Fruit fly (Drosophila melanogaster) whole organism, embryonic: ENCODE results near the gene CG8112.

Source experiments
- Aef1 ChIP-seq: fragments of 200-800 bp; sonication (Bioruptor generic); IDR thresholded peaks from 3 replicates; pipeline ENCODE4 v1.3.6; 2022; ENCODE audit warnings: missing biosample characterization, missing genetic modification characterization
- Atf-2 ChIP-seq: fragments of 200-800 bp; sonication (Bioruptor generic); optimal IDR thresholded peaks from 2 replicates; lab custom pipeline; 2016; ENCODE audit warnings: missing biosample characterization, missing genetic modification characterization
- CG10543 ChIP-seq: fragments of 200-800 bp; sonication (Bioruptor generic); optimal IDR thresholded peaks from 3 replicates; lab custom pipeline; 2017; ENCODE audit warnings: missing biosample characterization, mild to moderate bottlenecking, missing genetic modification characterization, moderate library complexity
- CG12219 ChIP-seq: fragments of 200-800 bp; sonication (Bioruptor generic); optimal IDR thresholded peaks from 3 replicates; lab custom pipeline; 2018; ENCODE audit warnings: missing biosample characterization, mild to moderate bottlenecking, missing genetic modification characterization
- CG13775 ChIP-seq: fragments of 200-800 bp; sonication (Bioruptor generic); optimal IDR thresholded peaks from 3 replicates; lab custom pipeline; 2017; ENCODE audit warnings: missing biosample characterization, mild to moderate bottlenecking, missing genetic modification characterization
- CG14014 ChIP-seq: fragments of 200-800 bp; sonication (Bioruptor generic); IDR thresholded peaks from 2 replicates; pipeline ENCODE4 v1.3.6; 2022; ENCODE audit warnings: missing biosample characterization, missing genetic modification characterization
- CG14050 ChIP-seq: fragments of 200-800 bp; sonication (Bioruptor generic); IDR thresholded peaks from 3 replicates; pipeline ENCODE4 v1.3.6; 2022; ENCODE audit warnings: missing biosample characterization, missing genetic modification characterization
- CG15514 ChIP-seq: fragments of 200-800 bp; sonication (Bioruptor generic); optimal IDR thresholded peaks from 3 replicates; lab custom pipeline; 2017; ENCODE audit warnings: missing biosample characterization, missing genetic modification characterization, mild to moderate bottlenecking, moderate library complexity, missing genetic modification reagents
- CG1602 ChIP-seq: fragments of 200-800 bp; sonication (Bioruptor generic); optimal IDR thresholded peaks from 3 replicates; lab custom pipeline; 2016; ENCODE audit warnings: missing biosample characterization, missing genetic modification characterization
- CG16863 ChIP-seq: fragments of 200-800 bp; sonication (Bioruptor generic); optimal IDR thresholded peaks from 3 replicates; lab custom pipeline; 2016; ENCODE audit warnings: missing biosample characterization, missing genetic modification characterization
- CG18599 ChIP-seq: fragments of 200-800 bp; sonication (Bioruptor generic); optimal IDR thresholded peaks from 3 replicates; lab custom pipeline; 2017; ENCODE audit warnings: missing biosample characterization, missing genetic modification characterization, mild to moderate bottlenecking, moderate library complexity, missing genetic modification reagents
- CG18764 ChIP-seq: fragments of 200-800 bp; sonication (Bioruptor generic); optimal IDR thresholded peaks from 3 replicates; lab custom pipeline; 2016; ENCODE audit warnings: missing biosample characterization, missing genetic modification characterization
- CG2116 ChIP-seq: fragments of 200-800 bp; sonication (Bioruptor generic); optimal IDR thresholded peaks from 3 replicates; lab custom pipeline; 2018; ENCODE audit warnings: missing biosample characterization, mild to moderate bottlenecking, missing genetic modification characterization
- CG2120 ChIP-seq: fragments of 200-800 bp; sonication (Bioruptor generic); optimal IDR thresholded peaks from 3 replicates; lab custom pipeline; 2016; ENCODE audit warnings: missing biosample characterization, missing genetic modification characterization
- CG31224 ChIP-seq: fragments of 200-800 bp; sonication (Bioruptor generic); IDR thresholded peaks from 2 replicates; pipeline ENCODE4 v1.3.6; 2022; ENCODE audit warnings: missing biosample characterization, missing genetic modification characterization
- CG4730 ChIP-seq: fragments of 200-800 bp; sonication (Bioruptor generic); IDR thresholded peaks from 2 replicates; pipeline ENCODE4 v1.3.6; 2022; ENCODE audit warnings: missing biosample characterization, missing genetic modification characterization
- CG6654 ChIP-seq: fragments of 200-800 bp; sonication (Bioruptor generic); optimal IDR thresholded peaks from 2 replicates; lab custom pipeline; 2017; ENCODE audit warnings: missing biosample characterization, mild to moderate bottlenecking, missing genetic modification characterization
- CG6791 ChIP-seq: fragments of 200-800 bp; sonication (Bioruptor generic); IDR thresholded peaks from 3 replicates; pipeline ENCODE4 v1.3.6; 2022; ENCODE audit warnings: missing biosample characterization, missing genetic modification characterization; ENCODE audit not compliant: partially characterized antibody
- CG6854 ChIP-seq: fragments of 200-800 bp; sonication (Bioruptor generic); optimal IDR thresholded peaks from 3 replicates; lab custom pipeline; 2017; ENCODE audit warnings: missing biosample characterization, mild to moderate bottlenecking, missing genetic modification characterization
- CG7357 ChIP-seq: fragments of 200-800 bp; sonication (Bioruptor generic); IDR thresholded peaks from 3 replicates; pipeline ENCODE4 v1.3.6; 2022; ENCODE audit warnings: missing biosample characterization, missing genetic modification characterization
- CG7372 ChIP-seq: fragments of 200-800 bp; sonication (Bioruptor generic); IDR thresholded peaks from 2 replicates; pipeline ENCODE4 v1.3.6; 2022; ENCODE audit warnings: missing biosample characterization, missing genetic modification characterization
- CG8359 ChIP-seq: fragments of 200-800 bp; sonication (Bioruptor generic); optimal IDR thresholded peaks from 2 replicates; lab custom pipeline; 2017; ENCODE audit warnings: missing biosample characterization, mild to moderate bottlenecking, missing genetic modification characterization, borderline replicate concordance
- CG9437 ChIP-seq: fragments of 200-800 bp; sonication (Bioruptor generic); optimal IDR thresholded peaks from 2 replicates; lab custom pipeline; 2018; ENCODE audit warnings: missing biosample characterization, mild to moderate bottlenecking, missing genetic modification characterization
- CkIIα-i1 ChIP-seq: fragments of 200-800 bp; sonication (Bioruptor generic); IDR thresholded peaks from 2 replicates; pipeline ENCODE4 v1.3.6; 2022; ENCODE audit warnings: missing biosample characterization, missing genetic modification characterization
- Dip3 ChIP-seq: fragments of 200-800 bp; sonication (Bioruptor generic); optimal IDR thresholded peaks from 3 replicates; lab custom pipeline; 2016; ENCODE audit warnings: missing biosample characterization, missing genetic modification characterization
- HLH4C ChIP-seq: fragments of 200-800 bp; sonication (Bioruptor generic); IDR thresholded peaks from 3 replicates; pipeline ENCODE4 v1.3.6; 2022; ENCODE audit warnings: missing biosample characterization, missing genetic modification characterization; ENCODE audit not compliant: partially characterized antibody
- Mad ChIP-seq: fragments of 200-800 bp; sonication (Bioruptor generic); optimal IDR thresholded peaks from 2 replicates; lab custom pipeline; 2016; ENCODE audit warnings: missing biosample characterization, missing genetic modification characterization
- Med ChIP-seq: fragments of 200-800 bp; sonication (Bioruptor generic); peaks from one replicate; lab custom pipeline; 2016; ENCODE audit warnings: missing biosample characterization, missing genetic modification characterization, mild to moderate bottlenecking, inconsistent platforms, moderate library complexity
- Pdp1 ChIP-seq, 2 experiments: fragments of 200-800 bp; sonication (Bioruptor generic); optimal IDR thresholded peaks; 3 replicates each; lab custom pipeline; 2016; ENCODE audit warnings: missing biosample characterization in 2 of 2, missing genetic modification characterization in 2 of 2, mild to moderate bottlenecking in 1 of 2, moderate library complexity in 1 of 2
- Ravus ChIP-seq: fragments of 200-800 bp; sonication (Bioruptor generic); IDR thresholded peaks from 2 replicates; pipeline ENCODE4 v1.3.6; 2022; ENCODE audit warnings: missing biosample characterization, missing genetic modification characterization
- Side ChIP-seq: fragments of 200-800 bp; sonication (Bioruptor generic); optimal IDR thresholded peaks from 2 replicates; lab custom pipeline; 2016; ENCODE audit warnings: missing biosample characterization, missing genetic modification characterization
- TFAM ChIP-seq: fragments of 200-800 bp; sonication (Bioruptor generic); optimal IDR thresholded peaks from 2 replicates; lab custom pipeline; 2017; ENCODE audit warnings: missing biosample characterization, missing genetic modification characterization, inconsistent platforms
- ap ChIP-seq: fragments of 200-800 bp; sonication (Bioruptor generic); IDR thresholded peaks from 2 replicates; pipeline ENCODE4 v1.3.6; 2022; ENCODE audit warnings: missing biosample characterization, missing genetic modification characterization
- bowl ChIP-seq: fragments of 200-800 bp; sonication (Bioruptor generic); IDR thresholded peaks from 2 replicates; pipeline ENCODE4 v1.3.6; 2022; ENCODE audit warnings: missing biosample characterization, missing genetic modification characterization
- chif ChIP-seq, 2 experiments: fragments of 200-800 bp; sonication (Bioruptor generic); optimal IDR thresholded peaks; 3 replicates each; lab custom pipeline; 2016; ENCODE audit warnings: missing biosample characterization in 2 of 2, missing genetic modification characterization in 2 of 2
- crc ChIP-seq: fragments of 200-800 bp; sonication (Bioruptor generic); optimal IDR thresholded peaks from 2 replicates; lab custom pipeline; 2016; ENCODE audit warnings: missing biosample characterization, missing genetic modification characterization
- dpn ChIP-seq, 2 experiments: fragments of 200-800 bp; sonication (Bioruptor generic); optimal IDR thresholded peaks; 3 replicates each; lab custom pipeline; 2016; ENCODE audit warnings: missing biosample characterization in 2 of 2, missing genetic modification characterization in 2 of 2
- fd64A ChIP-seq: fragments of 200-800 bp; sonication (Bioruptor generic); optimal IDR thresholded peaks from 3 replicates; lab custom pipeline; 2018; ENCODE audit warnings: missing biosample characterization, mild to moderate bottlenecking, missing genetic modification characterization
- gcm ChIP-seq: fragments of 200-800 bp; sonication (Bioruptor generic); optimal IDR thresholded peaks from 2 replicates; lab custom pipeline; 2019; ENCODE audit warnings: missing biosample characterization, mild to moderate bottlenecking, missing genetic modification characterization, moderate library complexity
- ind ChIP-seq: fragments of 200-800 bp; sonication (Bioruptor generic); optimal IDR thresholded peaks from 3 replicates; lab custom pipeline; 2016; ENCODE audit warnings: missing biosample characterization, missing genetic modification characterization
- kah ChIP-seq: fragments of 200-800 bp; sonication (Bioruptor generic); optimal IDR thresholded peaks from 2 replicates; lab custom pipeline; 2018; ENCODE audit warnings: missing biosample characterization, mild to moderate bottlenecking, missing genetic modification characterization
- knrl ChIP-seq: fragments of 200-800 bp; sonication (Bioruptor generic); IDR thresholded peaks from 3 replicates; pipeline ENCODE4 v1.3.6; 2022; ENCODE audit warnings: missing biosample characterization, missing genetic modification characterization; ENCODE audit not compliant: partially characterized antibody
- nerfin-1 ChIP-seq: fragments of 200-800 bp; sonication (Bioruptor generic); optimal IDR thresholded peaks from 3 replicates; lab custom pipeline; 2019; ENCODE audit warnings: missing biosample characterization, mild to moderate bottlenecking, missing genetic modification characterization, moderate library complexity
- pros ChIP-seq: fragments of 200-800 bp; sonication (Bioruptor generic); optimal IDR thresholded peaks from 3 replicates; lab custom pipeline; 2019; ENCODE audit warnings: missing biosample characterization, mild to moderate bottlenecking, missing genetic modification characterization, moderate library complexity
- ranshi ChIP-seq: fragments of 200-800 bp; sonication (Bioruptor generic); IDR thresholded peaks from 2 replicates; pipeline ENCODE4 v1.3.6; 2022; ENCODE audit warnings: missing biosample characterization, missing genetic modification characterization
- row ChIP-seq: fragments of 200-800 bp; sonication (Bioruptor generic); IDR thresholded peaks from 3 replicates; pipeline ENCODE4 v1.3.6; 2022; ENCODE audit warnings: missing biosample characterization, missing genetic modification characterization
- sens ChIP-seq: fragments of 200-800 bp; sonication (Bioruptor generic); peaks from one replicate; lab custom pipeline; 2016; ENCODE audit warnings: missing biosample characterization, missing genetic modification characterization
- shn ChIP-seq: fragments of 200-800 bp; sonication (Bioruptor generic); optimal IDR thresholded peaks from 3 replicates; lab custom pipeline; 2016; ENCODE audit warnings: missing biosample characterization, missing genetic modification characterization
- twi ChIP-seq: fragments of 200-800 bp; optimal IDR thresholded peaks from 2 replicates; lab custom pipeline; 2019; ENCODE audit warnings: missing biosample characterization, mild to moderate bottlenecking, missing genetic modification characterization, moderate library complexity

The CG8112 gene

dm6 chr3R:8673803-8674234 lies 38.9 kb upstream of the CG8112 start, which contains the start of gene mRpL19 (continued):
- TF ChIP-seq CG16863: no peak
- peak; percentile 45 for TF ChIP-seq CG2120 (GFP tag; lab: Kevin White, UChicago)
- TF ChIP-seq CG15514 (GFP tag; lab: Kevin White, UChicago): peak; percentile 53
- peak; percentile 73 for TF ChIP-seq row
- TF ChIP-seq CG6654 (GFP tag; lab: Kevin White, UChicago): no peak
- no peak for TF ChIP-seq ind (GFP tag; lab: Kevin White, UChicago)
- peak; percentile 11; the same call in 1 of the 2 replicates for TF ChIP-seq ranshi (GFP tag; lab: Robert Waterston, UW)
- no peak for TF ChIP-seq chif (GFP tag; optimal IDR thresholded peaks at IDR 0.05; lab: Kevin White, UChicago)
- peak; percentile 32 for TF ChIP-seq CG10543 (GFP tag; lab: Kevin White, UChicago)
- peak; percentile 67 for TF ChIP-seq HLH4C (GFP tag; lab: Robert Waterston, UW)
- TF ChIP-seq dpn (GFP tag; optimal IDR thresholded peaks at IDR 0.05; lab: Kevin White, UChicago): peak in 1 of 2 experiments; percentile 3
- no peak for TF ChIP-seq CG7357 (GFP tag; lab: Robert Waterston, UW)
- peak; percentile 68 for TF ChIP-seq sens (GFP tag; lab: Kevin White, UChicago)
- TF ChIP-seq CG2116: peak; percentile 62
- peak in 1 of 2 experiments; percentile 90 for TF ChIP-seq Pdp1 (GFP tag; optimal IDR thresholded peaks at IDR 0.05; lab: Kevin White, UChicago)
- TF ChIP-seq CG4730 (GFP tag; lab: Robert Waterston, UW): no peak
- TF ChIP-seq Aef1 (GFP tag; lab: Robert Waterston, UW): no peak

dm6 chr3R:8676560-8677000 lies 36.2 kb upstream of the CG8112 start, which contains the start of the genes Unc50, CG11755 and CG8043:
TSS of gene Unc50 (minus strand) at chr3R:8676613.
TSS of gene CG11755 (plus strand) at chr3R:8676915.
TSS of gene CG8043 (plus strand) at chr3R:8676915.
- TF ChIP-seq Dip3 (GFP tag; lab: Kevin White, UChicago) (peak; percentile 66), pros (GFP tag; lab: Kevin White, UChicago) (peak; percentile 42), CG8359 (GFP tag; lab: Kevin White, UChicago) (no peak), CkIIα-i1 (GFP tag; lab: Robert Waterston, UW) (no peak), CG6791 (GFP tag; lab: Robert Waterston, UW) (peak; percentile 92), gcm (peak; percentile 73), Ravus (GFP tag; lab: Robert Waterston, UW) (peak; percentile 10; the same call in 1 of the 2 replicates), nerfin-1 (peak; percentile 77), CG13775 (peak; percentile 86), CG18764 (GFP tag; lab: Kevin White, UChicago) (peak; percentile 55), Mad (GFP tag; lab: Kevin White, UChicago) (peak; percentile 76), CG16863 (peak; percentile 44), kah (GFP tag; lab: Kevin White, UChicago) (no peak), CG18599 (GFP tag; lab: Kevin White, UChicago) (no peak), twi (tag; lab: Kevin White, UChicago) (peak; percentile 73), CG9437 (GFP tag; lab: Kevin White, UChicago) (peak; percentile 72), CG14014 (GFP tag; lab: Robert Waterston, UW) (peak; percentile 77), shn (GFP tag; lab: Kevin White, UChicago) (peak; percentile 45), CG14050 (peak; percentile 25; the same call in 1 of the 3 replicates), bowl (GFP tag; lab: Robert Waterston, UW) (no peak), CG1602 (GFP tag; lab: Kevin White, UChicago) (peak; percentile 75), CG7372 (peak; percentile 59), CG31224 (GFP tag; lab: Robert Waterston, UW) (peak; percentile 43), CG15514 (GFP tag; lab: Kevin White, UChicago) (peak; percentile 96), ap (GFP tag; lab: Robert Waterston, UW) (peak; percentile 34; the same call in 1 of the 2 replicates), Atf-2 (GFP tag; lab: Kevin White, UChicago) (peak; percentile 53), crc (GFP tag; lab: Kevin White, UChicago) (peak; percentile 19), CG6854 (GFP tag; lab: Kevin White, UChicago) (no peak), TFAM (GFP tag; lab: Kevin White, UChicago) (no peak), knrl (GFP tag; lab: Robert Waterston, UW) (peak; percentile 99), Med (GFP tag; lab: Kevin White, UChicago) (peak; percentile 95), CG12219 (GFP tag; lab: Kevin White, UChicago) (peak; percentile 35), fd64A (GFP tag; lab: Kevin White, UChicago) (no peak), Side (GFP tag; lab: Kevin White, UChicago) (peak; percentile 56)
